Fruit fly (Drosophila melanogaster): ENCODE results near the gene Hex-t1.

dm6 chr3R:26457949-26458348, 9.1 kb downstream of the Hex-t1 start, which contains the start of gene CG14238:
- no peak for TF ChIP-seq usp (GFP tag; optimal IDR thresholded peaks at IDR 0.05)
- TF ChIP-seq CG8478 (optimal IDR thresholded peaks at IDR 0.05) = no peak
- TF ChIP-seq psq (optimal IDR thresholded peaks at IDR 0.05) = no peak
